Worm (Caenorhabditis elegans) whole organism, L3 larva: ENCODE measurements around the gene lst-4.

Experiments used
- R02D3.7 ChIP-seq: fragments of 150-350 bp; optimal IDR thresholded peaks from 2 replicates; lab custom pipeline; 2014; ENCODE audit warnings: missing biosample characterization, missing genetic modification characterization
- aly-2 ChIP-seq: fragments of 150-350 bp; optimal IDR thresholded peaks from 2 replicates; lab custom pipeline; 2014; ENCODE audit warnings: missing biosample characterization, missing genetic modification characterization
- ama-1 ChIP-seq: fragments of 150-350 bp; optimal IDR thresholded peaks from 2 replicates; lab custom pipeline; 2018
- ceh-16 ChIP-seq: sonication (generic microtip); optimal IDR thresholded peaks from 2 replicates; lab custom pipeline; 2017; ENCODE audit warnings: missing biosample characterization, missing genetic modification characterization
- ceh-28 ChIP-seq: fragments of 150-350 bp; optimal IDR thresholded peaks from 2 replicates; lab custom pipeline; 2014; ENCODE audit warnings: missing biosample characterization, missing genetic modification reagents, missing genetic modification characterization
- ceh-82 ChIP-seq: fragments of 150-350 bp; optimal IDR thresholded peaks from 2 replicates; lab custom pipeline; 2014; ENCODE audit warnings: missing biosample characterization, missing genetic modification characterization
- ceh-9 ChIP-seq: sonication (generic microtip); optimal IDR thresholded peaks from 2 replicates; lab custom pipeline; 2018; ENCODE audit warnings: missing biosample characterization, missing genetic modification characterization
- daf-12 ChIP-seq: fragments of 150-350 bp; optimal IDR thresholded peaks from 2 replicates; lab custom pipeline; 2014; ENCODE audit warnings: missing biosample characterization, missing genetic modification reagents, missing genetic modification characterization
- egl-27 ChIP-seq: sonication (generic microtip); optimal IDR thresholded peaks from 4 replicates; lab custom pipeline; 2017; ENCODE audit warnings: missing biosample characterization, missing genetic modification reagents, missing genetic modification characterization
- egl-5 ChIP-seq: fragments of 150-350 bp; optimal IDR thresholded peaks from 2 replicates; lab custom pipeline; 2017; ENCODE audit warnings: missing biosample characterization, missing genetic modification reagents, missing genetic modification characterization, inconsistent platforms
- elt-1 ChIP-seq: fragments of 150-350 bp; optimal IDR thresholded peaks from 2 replicates; lab custom pipeline; 2014; ENCODE audit warnings: missing biosample characterization, missing genetic modification characterization
- elt-2 ChIP-seq: sonication (generic microtip); optimal IDR thresholded peaks from 2 replicates; lab custom pipeline; 2016; ENCODE audit warnings: missing genetic modification reagents, mild to moderate bottlenecking, missing genetic modification characterization, missing compliant biosample characterization
- eor-1 ChIP-seq, 2 experiments: fragments of 150-350 bp; optimal IDR thresholded peaks; 2 replicates each; lab custom pipeline; 2014 to 2018; ENCODE audit warnings: missing biosample characterization in 2 of 2, missing genetic modification characterization in 2 of 2
- fkh-10 ChIP-seq: sonication (generic microtip); optimal IDR thresholded peaks from 2 replicates; lab custom pipeline; 2017; ENCODE audit warnings: missing biosample characterization, missing genetic modification reagents, missing genetic modification characterization
- fos-1 ChIP-seq: fragments of 150-350 bp; optimal IDR thresholded peaks from 2 replicates; lab custom pipeline; 2014; ENCODE audit warnings: missing biosample characterization, missing genetic modification characterization
- hmg-11 ChIP-seq: sonication (generic microtip); optimal IDR thresholded peaks from 2 replicates; lab custom pipeline; 2016; ENCODE audit warnings: missing genetic modification characterization, missing compliant biosample characterization
- lin-15B ChIP-seq: fragments of 150-350 bp; optimal IDR thresholded peaks from 2 replicates; lab custom pipeline; 2014; ENCODE audit warnings: missing biosample characterization, missing genetic modification characterization
- lin-39 ChIP-seq: fragments of 150-350 bp; optimal IDR thresholded peaks from 2 replicates; lab custom pipeline; 2018; ENCODE audit warnings: missing biosample characterization, missing genetic modification reagents, missing genetic modification characterization
- lsy-12 ChIP-seq: sonication (generic microtip); optimal IDR thresholded peaks from 2 replicates; lab custom pipeline; 2016; ENCODE audit warnings: mild to moderate bottlenecking, missing genetic modification characterization, missing compliant biosample characterization
- mdl-1 ChIP-seq: fragments of 150-350 bp; optimal IDR thresholded peaks from 2 replicates; lab custom pipeline; 2014; ENCODE audit warnings: missing biosample characterization, missing genetic modification characterization
- mml-1 ChIP-seq: fragments of 150-350 bp; sonication (generic microtip); optimal IDR thresholded peaks from 3 replicates; lab custom pipeline; 2014; ENCODE audit warnings: missing biosample characterization, missing genetic modification characterization
- nfya-1 ChIP-seq: sonication (generic microtip); optimal IDR thresholded peaks from 2 replicates; lab custom pipeline; 2017; ENCODE audit warnings: missing genetic modification characterization, mild to moderate bottlenecking, missing compliant biosample characterization, antibody characterized with exemption, moderate library complexity; ENCODE audit not compliant: insufficient read depth
- nhr-11 ChIP-seq: fragments of 150-350 bp; optimal IDR thresholded peaks from 2 replicates; lab custom pipeline; 2014; ENCODE audit warnings: missing biosample characterization, missing genetic modification characterization
- nhr-12 ChIP-seq: fragments of 150-350 bp; optimal IDR thresholded peaks from 2 replicates; lab custom pipeline; 2014; ENCODE audit warnings: missing biosample characterization, missing genetic modification characterization
- nhr-23 ChIP-seq: fragments of 150-350 bp; optimal IDR thresholded peaks from 2 replicates; lab custom pipeline; 2014; ENCODE audit warnings: missing biosample characterization, missing genetic modification reagents, missing genetic modification characterization
- nhr-237 ChIP-seq: fragments of 150-350 bp; optimal IDR thresholded peaks from 2 replicates; lab custom pipeline; 2014; ENCODE audit warnings: missing biosample characterization, missing genetic modification characterization
- nhr-25 ChIP-seq: sonication (generic microtip); optimal IDR thresholded peaks from 2 replicates; lab custom pipeline; 2017; ENCODE audit warnings: missing biosample characterization, missing genetic modification characterization
- nhr-28 ChIP-seq: fragments of 150-350 bp; optimal IDR thresholded peaks from 2 replicates; lab custom pipeline; 2014; ENCODE audit warnings: missing biosample characterization, missing genetic modification characterization
- nhr-43 ChIP-seq: sonication (generic microtip); optimal IDR thresholded peaks from 2 replicates; lab custom pipeline; 2016; ENCODE audit warnings: mild to moderate bottlenecking, missing genetic modification characterization, missing compliant biosample characterization; ENCODE audit not compliant: poor library complexity, severe bottlenecking
- pqm-1 ChIP-seq: fragments of 150-350 bp; optimal IDR thresholded peaks from 2 replicates; lab custom pipeline; 2017; ENCODE audit warnings: missing biosample characterization, missing genetic modification characterization, inconsistent platforms
- sea-2 ChIP-seq: fragments of 150-350 bp; sonication (generic microtip); optimal IDR thresholded peaks from 4 replicates; lab custom pipeline; 2014; ENCODE audit warnings: missing biosample characterization, missing genetic modification reagents, missing genetic modification characterization
- skn-1 ChIP-seq: fragments of 150-350 bp; optimal IDR thresholded peaks from 2 replicates; lab custom pipeline; 2014; ENCODE audit warnings: missing biosample characterization, missing genetic modification characterization
- snpc-4 ChIP-seq: fragments of 150-350 bp; optimal IDR thresholded peaks from 2 replicates; lab custom pipeline; 2014; ENCODE audit warnings: missing biosample characterization, missing genetic modification characterization
- tbx-2 ChIP-seq: sonication (generic microtip); optimal IDR thresholded peaks from 2 replicates; lab custom pipeline; 2016; ENCODE audit warnings: mild to moderate bottlenecking, missing genetic modification characterization, missing compliant biosample characterization
- unc-39 ChIP-seq: sonication (generic microtip); optimal IDR thresholded peaks from 4 replicates; lab custom pipeline; 2017; ENCODE audit warnings: missing biosample characterization, missing genetic modification characterization
- unc-62 ChIP-seq: fragments of 150-350 bp; sonication (generic microtip); optimal IDR thresholded peaks from 4 replicates; lab custom pipeline; 2014; ENCODE audit warnings: missing biosample characterization, missing genetic modification reagents, missing genetic modification characterization
- zag-1 ChIP-seq: fragments of 150-350 bp; optimal IDR thresholded peaks from 2 replicates; lab custom pipeline; 2014; ENCODE audit warnings: missing biosample characterization, missing genetic modification characterization
- ztf-11 ChIP-seq: fragments of 150-350 bp; optimal IDR thresholded peaks from 2 replicates; lab custom pipeline; 2014; ENCODE audit warnings: missing biosample characterization, missing genetic modification characterization
- ztf-4 ChIP-seq: fragments of 150-350 bp; optimal IDR thresholded peaks from 2 replicates; lab custom pipeline; 2014; ENCODE audit warnings: missing biosample characterization, missing genetic modification characterization

The lst-4 gene

DNA sequence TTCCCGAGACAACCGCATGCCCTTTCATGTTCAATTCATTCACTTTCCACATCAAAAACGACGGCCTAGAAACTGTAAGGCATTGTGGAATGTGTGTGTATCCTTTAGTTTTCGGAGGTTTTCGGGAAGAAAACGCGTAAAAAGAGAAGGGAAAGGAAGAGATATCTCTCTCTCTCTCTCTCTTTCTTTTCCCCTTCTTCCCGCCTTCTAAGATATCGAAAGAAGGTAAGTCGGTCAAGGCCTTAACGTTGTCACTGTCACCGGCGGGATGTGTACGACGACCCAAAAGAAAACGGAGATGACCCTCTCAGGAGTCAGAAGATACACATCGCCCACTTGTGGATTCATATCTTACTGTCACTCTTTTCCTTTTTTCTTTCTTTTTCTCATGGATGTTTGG lies 20.1 kb upstream of the lst-4 start:
- no peak for TF ChIP-seq sea-2
- TF ChIP-seq nhr-25: peak; percentile 68
- no peak for TF ChIP-seq unc-62 (GFP tag; lab: Kevin White, UChicago)
- peak; percentile 94 for TF ChIP-seq nhr-23 (tag; lab: Kevin White, UChicago)

DNA sequence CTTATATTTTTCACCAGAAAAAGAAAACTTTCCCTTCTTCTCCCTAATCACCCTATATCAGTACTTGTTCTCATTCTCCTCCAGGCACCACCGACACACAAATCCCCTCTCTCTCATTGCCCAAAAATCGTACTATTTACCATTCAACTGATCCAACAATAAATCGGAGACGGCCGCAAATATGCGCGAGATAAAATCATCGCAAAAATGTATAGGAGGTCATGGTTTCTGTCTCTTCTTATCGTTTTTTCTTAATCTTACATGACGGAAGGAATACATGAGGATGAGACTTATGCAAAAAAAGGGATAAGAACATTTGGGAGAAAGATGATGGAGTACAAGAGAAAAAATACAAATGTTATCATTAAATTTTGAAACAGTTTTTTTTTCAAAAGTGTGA lies 16.7 kb upstream of the lst-4 start:
- no peak for TF ChIP-seq ztf-11 (tag; lab: Kevin White, UChicago)
- no peak for TF ChIP-seq ceh-16
- TF ChIP-seq hmg-11 (tag; lab: Kevin White, UChicago): no peak
- no peak for TF ChIP-seq eor-1 (tag; optimal IDR thresholded peaks at IDR 0.05; lab: Kevin White, UChicago)
- TF ChIP-seq aly-2: no peak
- TF ChIP-seq ztf-4 (tag; lab: Kevin White, UChicago): no peak
- no peak for TF ChIP-seq elt-2
- TF ChIP-seq nhr-43: no peak
- no peak for TF ChIP-seq unc-39 (tag; lab: Kevin White, UChicago)
- TF ChIP-seq elt-1 (tag; lab: Kevin White, UChicago): peak; percentile 59
- no peak for TF ChIP-seq lin-15B (tag; lab: Kevin White, UChicago)
- TF ChIP-seq nhr-28 (tag; lab: Kevin White, UChicago): no peak
- no peak for TF ChIP-seq zag-1 (tag; lab: Kevin White, UChicago)
- TF ChIP-seq egl-5 (tag; lab: Kevin White, UChicago): no peak
- no peak for TF ChIP-seq nhr-237
- no peak for TF ChIP-seq ceh-28
- peak; percentile 78 for TF ChIP-seq nhr-23 (tag; lab: Kevin White, UChicago)

DNA sequence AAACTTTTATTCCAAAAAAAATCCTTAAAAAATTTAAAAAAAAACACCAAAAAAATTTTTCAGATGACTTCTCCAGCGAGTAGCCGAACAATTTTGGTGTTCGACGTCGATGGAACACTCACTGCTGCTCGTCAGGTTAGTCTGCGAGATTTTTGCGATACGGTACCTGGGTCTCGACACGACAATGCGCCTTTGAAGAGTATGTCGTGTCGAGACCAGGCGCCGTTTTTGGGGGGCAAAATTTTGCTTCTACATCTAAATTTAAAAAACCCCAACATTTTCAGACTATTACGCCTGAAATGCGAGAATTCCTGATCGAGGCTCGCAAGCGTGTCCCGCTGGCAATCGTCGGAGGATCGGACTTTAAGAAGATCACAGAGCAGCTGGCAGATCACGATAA lies 13.8 kb upstream of the lst-4 start, which contains the start of gene F52B11.2:
F52B11.2 (plus strand) TSS at position 64 of the 400 bp plus-strand sequence.
- TF ChIP-seq pqm-1 (tag; lab: Kevin White, UChicago): no peak
- no peak for TF ChIP-seq mdl-1
- no peak for TF ChIP-seq hmg-11 (tag; lab: Kevin White, UChicago)
- no peak for TF ChIP-seq ceh-28
- TF ChIP-seq ama-1: no peak
- no peak for TF ChIP-seq tbx-2 (tag; lab: Kevin White, UChicago)
- TF ChIP-seq zag-1 (tag; lab: Kevin White, UChicago): no peak
- no peak for TF ChIP-seq nhr-11
- TF ChIP-seq lin-39 (tag; lab: Kevin White, UChicago): no peak
- TF ChIP-seq egl-27 (tag; lab: Kevin White, UChicago): no peak
- TF ChIP-seq snpc-4 (tag; lab: Kevin White, UChicago): no peak
- TF ChIP-seq fkh-10 (GFP tag; lab: Kevin White, UChicago): no peak
- TF ChIP-seq daf-12: no peak
- no peak for TF ChIP-seq ceh-82 (tag; lab: Kevin White, UChicago)
- TF ChIP-seq ztf-11 (tag; lab: Kevin White, UChicago): no peak

DNA sequence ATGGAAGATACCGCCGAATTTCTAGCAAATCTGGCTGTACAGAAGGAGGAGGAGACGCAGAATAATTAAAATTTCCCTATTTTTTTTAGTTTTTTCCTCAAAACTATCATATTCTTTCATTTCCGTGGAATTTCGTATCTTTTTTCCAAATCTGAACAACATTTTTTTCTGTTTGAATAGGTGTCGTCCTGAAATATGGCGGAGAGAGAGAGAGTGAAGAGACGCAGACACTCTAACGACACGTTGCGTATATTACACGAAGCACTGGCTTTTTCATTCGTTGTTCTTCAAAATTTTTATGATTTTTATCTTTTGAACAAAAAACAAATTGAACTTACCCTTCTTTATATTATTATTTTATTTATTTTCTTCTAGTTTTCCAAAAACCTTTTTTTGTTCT lies 13.3 kb upstream of the lst-4 start:
- TF ChIP-seq hmg-11 (tag; lab: Kevin White, UChicago): no peak
- TF ChIP-seq mdl-1: no peak
- TF ChIP-seq snpc-4 (tag; lab: Kevin White, UChicago): no peak
- TF ChIP-seq elt-1 (tag; lab: Kevin White, UChicago): peak; percentile 4
- TF ChIP-seq ceh-82 (tag; lab: Kevin White, UChicago): no peak
- no peak for TF ChIP-seq zag-1 (tag; lab: Kevin White, UChicago)
- TF ChIP-seq, all 47 proteins: peak for 1

DNA sequence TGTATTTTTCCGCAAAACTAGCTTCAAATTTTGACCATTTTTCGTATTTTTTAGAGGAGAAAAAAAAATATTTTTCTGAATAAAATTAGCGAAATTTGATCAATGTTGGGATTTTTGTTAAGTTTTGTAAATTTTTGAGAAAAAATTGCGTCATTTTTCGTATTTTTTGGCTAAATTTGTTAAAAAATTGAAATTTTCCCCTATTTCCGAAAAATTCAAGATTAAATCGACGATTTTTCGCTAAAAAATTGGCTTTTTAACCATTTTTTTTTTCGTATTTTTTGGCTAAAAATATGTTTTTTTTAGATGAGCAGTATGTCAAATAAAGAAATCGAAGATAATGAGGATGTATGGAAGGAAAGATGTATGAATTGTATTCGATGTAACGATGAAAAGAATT lies 7.5 kb upstream of the lst-4 start, which contains the start of gene cfp-1:
cfp-1 (plus strand) TSS at position 301 of the 400 bp plus-strand sequence.
- TF ChIP-seq skn-1 (tag; lab: Kevin White, UChicago): no peak
- TF ChIP-seq elt-2: no peak
- TF ChIP-seq mml-1 (tag; lab: Kevin White, UChicago): no peak
- no peak for TF ChIP-seq ama-1
- no peak for TF ChIP-seq ceh-9 (tag; lab: Kevin White, UChicago)
- TF ChIP-seq fos-1 (tag; lab: Kevin White, UChicago): no peak
- no peak for TF ChIP-seq sea-2
- TF ChIP-seq unc-39 (tag; lab: Kevin White, UChicago): no peak
- no peak for TF ChIP-seq nfya-1
- TF ChIP-seq R02D3.7 (tag; lab: Kevin White, UChicago): no peak
- TF ChIP-seq egl-5 (tag; lab: Kevin White, UChicago): no peak
- no peak for TF ChIP-seq lsy-12 (tag; lab: Kevin White, UChicago)
- TF ChIP-seq lin-15B (tag; lab: Kevin White, UChicago): no peak
- TF ChIP-seq nhr-12 (tag; lab: Kevin White, UChicago): no peak
